Fruit fly (Drosophila melanogaster) whole organism, embryonic: ENCODE results near the gene dimm.
A peak's percentile ranks its signal among the peaks of the same experiment; 100 is the strongest.

ENCODE experiments used
- ATbp ChIP-seq: fragments of 200-800 bp; sonication (Bioruptor generic); optimal IDR thresholded peaks from 2 replicates; lab custom pipeline; 2017; ENCODE audit warnings: missing biosample characterization, mild to moderate bottlenecking, missing genetic modification characterization, missing genetic modification reagents
- Aef1 ChIP-seq: fragments of 200-800 bp; sonication (Bioruptor generic); IDR thresholded peaks from 3 replicates; pipeline ENCODE4 v1.3.6; 2022; ENCODE audit warnings: missing biosample characterization, missing genetic modification characterization
- Atf3 ChIP-seq: fragments of 200-800 bp; sonication (Bioruptor generic); optimal IDR thresholded peaks from 3 replicates; lab custom pipeline; 2016; ENCODE audit warnings: missing biosample characterization, missing genetic modification characterization
- B-H1 ChIP-seq: fragments of 200-800 bp; sonication (Bioruptor generic); IDR thresholded peaks from 3 replicates; pipeline ENCODE4 v1.3.6; 2022; ENCODE audit warnings: missing biosample characterization, missing genetic modification characterization
- CG10267 ChIP-seq: fragments of 200-800 bp; sonication (Bioruptor generic); optimal IDR thresholded peaks from 2 replicates; lab custom pipeline; 2018; ENCODE audit warnings: missing biosample characterization, mild to moderate bottlenecking, missing genetic modification characterization, moderate library complexity
- CG10431 ChIP-seq: fragments of 200-800 bp; sonication (Bioruptor generic); optimal IDR thresholded peaks from 3 replicates; lab custom pipeline; 2018; ENCODE audit warnings: missing biosample characterization, mild to moderate bottlenecking, missing genetic modification characterization
- CG11247 ChIP-seq: fragments of 200-800 bp; sonication (Bioruptor generic); IDR thresholded peaks from 2 replicates; pipeline ENCODE4 v1.3.6; 2022; ENCODE audit warnings: missing biosample characterization, missing genetic modification characterization
- CG12659 ChIP-seq: fragments of 200-800 bp; sonication (Bioruptor generic); optimal IDR thresholded peaks from 3 replicates; lab custom pipeline; 2017; ENCODE audit warnings: mild to moderate bottlenecking, missing biosample characterization, missing genetic modification reagents, missing genetic modification characterization
- CG15601 ChIP-seq: fragments of 200-800 bp; sonication (Bioruptor generic); optimal IDR thresholded peaks from 3 replicates; lab custom pipeline; 2019; ENCODE audit warnings: missing biosample characterization, mild to moderate bottlenecking, missing genetic modification characterization, moderate library complexity
- CG16815 ChIP-seq: fragments of 200-800 bp; sonication (Bioruptor generic); optimal IDR thresholded peaks from 3 replicates; lab custom pipeline; 2017; ENCODE audit warnings: missing biosample characterization, mild to moderate bottlenecking, missing genetic modification characterization
- CG17612 ChIP-seq: fragments of 200-800 bp; sonication (Bioruptor generic); IDR thresholded peaks from 2 replicates; pipeline ENCODE4 v1.3.6; 2022; ENCODE audit warnings: missing biosample characterization, missing genetic modification characterization
- CG2712 ChIP-seq: fragments of 200-800 bp; optimal IDR thresholded peaks from 3 replicates; lab custom pipeline; 2019; ENCODE audit warnings: missing biosample characterization, mild to moderate bottlenecking, missing genetic modification characterization, moderate library complexity
- CG4707 ChIP-seq: fragments of 200-800 bp; sonication (Bioruptor generic); optimal IDR thresholded peaks from 2 replicates; lab custom pipeline; 2018; ENCODE audit warnings: missing biosample characterization, mild to moderate bottlenecking, missing genetic modification characterization, moderate library complexity
- CG9437 ChIP-seq: fragments of 200-800 bp; sonication (Bioruptor generic); optimal IDR thresholded peaks from 2 replicates; lab custom pipeline; 2018; ENCODE audit warnings: missing biosample characterization, mild to moderate bottlenecking, missing genetic modification characterization
- CG9797 ChIP-seq: fragments of 200-800 bp; sonication (Bioruptor generic); optimal IDR thresholded peaks from 3 replicates; lab custom pipeline; 2018; ENCODE audit warnings: missing biosample characterization, mild to moderate bottlenecking, missing genetic modification characterization
- CTCF ChIP-seq: fragments of 200-800 bp; sonication (Bioruptor generic); optimal IDR thresholded peaks from 2 replicates; lab custom pipeline; 2017; ENCODE audit warnings: missing biosample characterization, mild to moderate bottlenecking, missing genetic modification characterization, moderate library complexity
- Camta ChIP-seq: fragments of 200-800 bp; sonication (Bioruptor generic); optimal IDR thresholded peaks from 2 replicates; lab custom pipeline; 2016; ENCODE audit warnings: missing biosample characterization, missing genetic modification characterization
- D19A ChIP-seq: fragments of 200-800 bp; optimal IDR thresholded peaks from 3 replicates; lab custom pipeline; 2019; ENCODE audit warnings: missing biosample characterization, mild to moderate bottlenecking, missing genetic modification characterization, moderate library complexity
- D19B ChIP-seq: fragments of 200-800 bp; sonication (Bioruptor generic); optimal IDR thresholded peaks from 2 replicates; lab custom pipeline; 2017; ENCODE audit warnings: missing biosample characterization, mild to moderate bottlenecking, missing genetic modification characterization
- Dek ChIP-seq: fragments of 200-800 bp; sonication (Bioruptor generic); optimal IDR thresholded peaks from 3 replicates; lab custom pipeline; 2019; ENCODE audit warnings: missing biosample characterization, mild to moderate bottlenecking, missing genetic modification characterization, moderate library complexity
- Dp ChIP-seq: fragments of 200-800 bp; sonication (Bioruptor generic); optimal IDR thresholded peaks from 2 replicates; lab custom pipeline; 2018; ENCODE audit warnings: missing biosample characterization, mild to moderate bottlenecking, missing genetic modification characterization, moderate library complexity
- Hmr ChIP-seq: fragments of 200-800 bp; sonication (Bioruptor generic); optimal IDR thresholded peaks from 3 replicates; lab custom pipeline; 2017; ENCODE audit warnings: mild to moderate bottlenecking, missing biosample characterization, missing genetic modification reagents, missing genetic modification characterization
- Hr3 ChIP-seq: fragments of 200-800 bp; sonication (Bioruptor generic); optimal IDR thresholded peaks from 3 replicates; lab custom pipeline; 2016; ENCODE audit warnings: missing biosample characterization, missing genetic modification characterization
- Mes4 ChIP-seq: fragments of 200-800 bp; sonication (Bioruptor generic); optimal IDR thresholded peaks from 2 replicates; lab custom pipeline; 2016; ENCODE audit warnings: missing biosample characterization, missing genetic modification characterization
- NFAT ChIP-seq: fragments of 200-800 bp; sonication (Bioruptor generic); IDR thresholded peaks from 2 replicates; pipeline ENCODE4 v1.3.6; 2022; ENCODE audit warnings: missing biosample characterization, missing genetic modification characterization
- Opbp ChIP-seq: fragments of 200-800 bp; sonication (Bioruptor generic); IDR thresholded peaks from 3 replicates; pipeline ENCODE4 v1.3.6; 2022; ENCODE audit warnings: missing biosample characterization, missing genetic modification characterization; ENCODE audit not compliant: partially characterized antibody
- Rx ChIP-seq: fragments of 200-800 bp; sonication (Bioruptor generic); IDR thresholded peaks from 2 replicates; pipeline ENCODE4 v1.3.6; 2022; ENCODE audit warnings: missing biosample characterization, missing genetic modification characterization
- ac ChIP-seq: fragments of 200-800 bp; sonication (Bioruptor generic); optimal IDR thresholded peaks from 3 replicates; lab custom pipeline; 2017; ENCODE audit warnings: missing biosample characterization, mild to moderate bottlenecking, missing genetic modification characterization
- ap ChIP-seq: fragments of 200-800 bp; sonication (Bioruptor generic); IDR thresholded peaks from 2 replicates; pipeline ENCODE4 v1.3.6; 2022; ENCODE audit warnings: missing biosample characterization, missing genetic modification characterization
- bbx ChIP-seq: fragments of 200-800 bp; sonication (Bioruptor generic); IDR thresholded peaks from 2 replicates; pipeline ENCODE4 v1.3.6; 2022; ENCODE audit warnings: missing biosample characterization, missing genetic modification characterization; ENCODE audit not compliant: partially characterized antibody
- btn ChIP-seq: fragments of 200-800 bp; sonication (Bioruptor generic); optimal IDR thresholded peaks from 2 replicates; lab custom pipeline; 2016; ENCODE audit warnings: missing biosample characterization, missing genetic modification characterization
- cg ChIP-seq: fragments of 200-800 bp; sonication (Bioruptor generic); optimal IDR thresholded peaks from 3 replicates; lab custom pipeline; 2019; ENCODE audit warnings: missing biosample characterization, mild to moderate bottlenecking, missing genetic modification characterization, moderate library complexity
- corto ChIP-seq: fragments of 200-800 bp; sonication (Bioruptor generic); optimal IDR thresholded peaks from 2 replicates; lab custom pipeline; 2016; ENCODE audit warnings: missing biosample characterization, mild to moderate bottlenecking, missing genetic modification characterization, moderate library complexity
- crc ChIP-seq: fragments of 200-800 bp; sonication (Bioruptor generic); optimal IDR thresholded peaks from 2 replicates; lab custom pipeline; 2016; ENCODE audit warnings: missing biosample characterization, missing genetic modification characterization
- eve ChIP-seq, 2 experiments: fragments of >200 bp; optimal IDR thresholded peaks; 2 replicates each; lab custom pipeline; 2017; ENCODE audit warnings: missing biosample characterization in 2 of 2, missing genetic modification characterization in 2 of 2
- fd3F ChIP-seq: fragments of 200-800 bp; sonication (Bioruptor generic); optimal IDR thresholded peaks from 2 replicates; lab custom pipeline; 2018; ENCODE audit warnings: missing biosample characterization, mild to moderate bottlenecking, missing genetic modification characterization, moderate library complexity
- gsb ChIP-seq: fragments of 200-800 bp; sonication (Bioruptor generic); IDR thresholded peaks from 2 replicates; pipeline ENCODE4 v1.3.6; 2022; ENCODE audit warnings: missing biosample characterization, missing genetic modification characterization
- hkb ChIP-seq, 2 experiments: fragments of 200-800 bp in 1 of 2; fragments of >200 bp in 1 of 2; sonication (Bioruptor generic) in 1 of 2; IDR thresholded peaks in 1 of 2; optimal IDR thresholded peaks in 1 of 2; 2 replicates each; pipeline versions ENCODE4 v1.3.6 to Lab custom; 2017 to 2022; ENCODE audit warnings: missing biosample characterization in 1 of 2, missing genetic modification characterization in 1 of 2
- kni ChIP-seq: fragments of 200-800 bp; sonication (Bioruptor generic); optimal IDR thresholded peaks from 3 replicates; lab custom pipeline; 2017; ENCODE audit warnings: mild to moderate bottlenecking, missing biosample characterization, missing genetic modification reagents, missing genetic modification characterization
- lab ChIP-seq: fragments of 200-800 bp; sonication (Bioruptor generic); optimal IDR thresholded peaks from 3 replicates; lab custom pipeline; 2017; ENCODE audit warnings: missing biosample characterization, missing genetic modification characterization, mild to moderate bottlenecking, moderate library complexity, missing genetic modification reagents
- lola ChIP-seq, 3 experiments: fragments of >200 bp in 2 of 3; fragments of 200-800 bp in 1 of 3; sonication (Bioruptor generic) in 1 of 3; optimal IDR thresholded peaks; 2 replicates each; lab custom pipeline; 2017 to 2019; ENCODE audit warnings: missing biosample characterization in 3 of 3, missing genetic modification characterization in 3 of 3, mild to moderate bottlenecking in 1 of 3, moderate library complexity in 1 of 3
- nerfin-1 ChIP-seq: fragments of 200-800 bp; sonication (Bioruptor generic); optimal IDR thresholded peaks from 3 replicates; lab custom pipeline; 2019; ENCODE audit warnings: missing biosample characterization, mild to moderate bottlenecking, missing genetic modification characterization, moderate library complexity
- nmo ChIP-seq: fragments of 200-800 bp; sonication (Bioruptor generic); optimal IDR thresholded peaks from 2 replicates; lab custom pipeline; 2018; ENCODE audit warnings: missing biosample characterization, mild to moderate bottlenecking, missing genetic modification characterization, moderate library complexity
- ranshi ChIP-seq: fragments of 200-800 bp; sonication (Bioruptor generic); IDR thresholded peaks from 2 replicates; pipeline ENCODE4 v1.3.6; 2022; ENCODE audit warnings: missing biosample characterization, missing genetic modification characterization
- row ChIP-seq: fragments of 200-800 bp; sonication (Bioruptor generic); IDR thresholded peaks from 3 replicates; pipeline ENCODE4 v1.3.6; 2022; ENCODE audit warnings: missing biosample characterization, missing genetic modification characterization
- sim ChIP-seq: fragments of 200-800 bp; sonication (Bioruptor generic); IDR thresholded peaks from 2 replicates; pipeline ENCODE4 v1.3.6; 2022; ENCODE audit warnings: missing biosample characterization, missing genetic modification characterization
- sqz ChIP-seq: fragments of 200-800 bp; sonication (Bioruptor generic); optimal IDR thresholded peaks from 3 replicates; lab custom pipeline; 2018; ENCODE audit warnings: missing biosample characterization, mild to moderate bottlenecking, missing genetic modification characterization
- tap ChIP-seq: fragments of 200-800 bp; optimal IDR thresholded peaks from 3 replicates; lab custom pipeline; 2019; ENCODE audit warnings: missing biosample characterization, mild to moderate bottlenecking, missing genetic modification characterization, moderate library complexity
- tx ChIP-seq: fragments of 200-800 bp; sonication (Bioruptor generic); optimal IDR thresholded peaks from 2 replicates; lab custom pipeline; 2016; ENCODE audit warnings: missing biosample characterization, missing genetic modification characterization
- yki ChIP-seq: fragments of >200 bp; optimal IDR thresholded peaks from 3 replicates; lab custom pipeline; 2018

dimm gene

dm6 chr2L:21329353-21329752, 2.2 kb upstream of the dimm start (continued):
- TF ChIP-seq CG4707 (GFP tag; lab: Kevin White, UChicago): peak; percentile 58

DNA sequence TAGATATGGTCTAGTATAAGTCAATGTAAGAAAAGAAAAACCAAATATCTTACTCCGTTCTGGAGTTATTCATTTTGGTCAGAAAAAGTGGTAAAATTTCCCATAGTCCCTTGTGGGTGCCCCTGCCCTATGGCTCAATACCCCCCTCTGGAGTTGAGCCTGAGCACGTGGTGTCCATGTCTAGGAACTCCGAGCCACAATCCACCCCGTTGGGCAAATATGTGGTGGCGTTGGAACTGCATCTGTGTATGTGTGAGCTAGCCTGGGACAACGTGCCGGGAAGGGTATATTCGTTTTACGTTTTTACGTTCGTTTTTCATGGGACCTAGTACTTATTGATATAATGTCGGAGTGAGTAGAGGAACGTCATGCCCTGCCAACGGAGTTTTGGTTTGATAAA, 733 bp upstream of the dimm start:
- TF ChIP-seq Mes4 (GFP tag; lab: Kevin White, UChicago): no peak
- no peak for TF ChIP-seq kni
- TF ChIP-seq CG9797 (GFP tag; lab: Kevin White, UChicago): no peak
- TF ChIP-seq Atf3: no peak
- no peak for TF ChIP-seq nmo
- TF ChIP-seq CG10267 (tag; lab: Kevin White, UChicago): no peak
- TF ChIP-seq ATbp (GFP tag; lab: Kevin White, UChicago): peak; percentile 25
- no peak for TF ChIP-seq gsb
- TF ChIP-seq sim (GFP tag; lab: Robert Waterston, UW): no peak
- no peak for TF ChIP-seq Opbp (GFP tag; lab: Robert Waterston, UW)
- TF ChIP-seq crc: no peak
- no peak for TF ChIP-seq fd3F (GFP tag; lab: Kevin White, UChicago)
- TF ChIP-seq CG11247 (GFP tag; lab: Robert Waterston, UW): no peak
- TF ChIP-seq CG10431 (GFP tag; lab: Kevin White, UChicago): no peak
- peak; percentile 69 for TF ChIP-seq row
- no peak for TF ChIP-seq Aef1 (GFP tag; lab: Robert Waterston, UW)
- TF ChIP-seq CG12659: peak; percentile 7
- TF ChIP-seq CG17612 (GFP tag; lab: Robert Waterston, UW): no peak
- TF ChIP-seq B-H1 (GFP tag; lab: Robert Waterston, UW): no peak
- peak; percentile 15 for TF ChIP-seq Hmr (GFP tag; lab: Kevin White, UChicago)
- no peak for TF ChIP-seq sqz
- TF ChIP-seq NFAT (GFP tag; lab: Robert Waterston, UW): no peak
- TF ChIP-seq tx (GFP tag; lab: Kevin White, UChicago): no peak
- no peak for TF ChIP-seq tap (tag; lab: Kevin White, UChicago)
- TF ChIP-seq lab (GFP tag; lab: Kevin White, UChicago): peak; percentile 9
- TF ChIP-seq Hr3 (GFP tag; lab: Kevin White, UChicago): no peak
- peak; percentile 72 for TF ChIP-seq D19A (tag; lab: Kevin White, UChicago)
- TF ChIP-seq yki (lab: Kevin White, UChicago): no peak
- TF ChIP-seq cg (GFP tag; lab: Kevin White, UChicago): peak; percentile 32
- no peak for TF ChIP-seq lola (GFP tag; optimal IDR thresholded peaks at IDR 0.05; lab: Kevin White, UChicago)
- TF ChIP-seq CG9437 (GFP tag; lab: Kevin White, UChicago): no peak
- TF ChIP-seq Rx (GFP tag; lab: Robert Waterston, UW): no peak
- no peak for TF ChIP-seq hkb (optimal IDR thresholded peaks at IDR 0.05; lab: Kevin White, UChicago)
- no peak for TF ChIP-seq hkb (GFP tag; IDR thresholded peaks at IDR 0.05; lab: Robert Waterston, UW)
- no peak for TF ChIP-seq ap (GFP tag; lab: Robert Waterston, UW)
- TF ChIP-seq CG16815 (GFP tag; lab: Kevin White, UChicago): no peak
- TF ChIP-seq ac: no peak
- no peak for TF ChIP-seq Dek (tag; lab: Kevin White, UChicago)
- TF ChIP-seq btn: no peak
- no peak for TF ChIP-seq corto (GFP tag; lab: Kevin White, UChicago)
- peak; percentile 38 for TF ChIP-seq D19B (GFP tag; lab: Kevin White, UChicago)
- no peak for TF ChIP-seq CTCF
- no peak for TF ChIP-seq bbx (GFP tag; lab: Robert Waterston, UW)
- TF ChIP-seq CG2712 (tag; lab: Kevin White, UChicago): no peak
- TF ChIP-seq ranshi (GFP tag; lab: Robert Waterston, UW): no peak
- no peak for TF ChIP-seq eve (GFP tag; optimal IDR thresholded peaks at IDR 0.05; lab: Kevin White, UChicago)
- peak; percentile 78 for TF ChIP-seq nerfin-1 (tag; lab: Kevin White, UChicago)
- TF ChIP-seq Camta (GFP tag; lab: Kevin White, UChicago): no peak
- TF ChIP-seq CG15601 (tag; lab: Kevin White, UChicago): no peak
- no peak for TF ChIP-seq Dp
